Fruit fly (Drosophila melanogaster) whole organism, embryonic: ENCODE results near the gene Ten-m.

ENCODE experiments used
- Bdp1 ChIP-seq: fragments of 200-800 bp; sonication (Bioruptor generic); optimal IDR thresholded peaks from 3 replicates; lab custom pipeline; 2016; ENCODE audit warnings: missing biosample characterization, missing genetic modification characterization
- CG10979 ChIP-seq: fragments of 200-800 bp; sonication (Bioruptor generic); optimal IDR thresholded peaks from 2 replicates; lab custom pipeline; 2018; ENCODE audit warnings: missing biosample characterization, mild to moderate bottlenecking, missing genetic modification characterization, moderate library complexity
- CG11398 ChIP-seq: fragments of 200-800 bp; sonication (Bioruptor generic); optimal IDR thresholded peaks from 2 replicates; lab custom pipeline; 2016; ENCODE audit warnings: missing biosample characterization, missing genetic modification characterization
- CG11504 ChIP-seq: fragments of 200-800 bp; sonication (Bioruptor generic); optimal IDR thresholded peaks from 3 replicates; lab custom pipeline; 2019; ENCODE audit warnings: missing biosample characterization, mild to moderate bottlenecking, missing genetic modification characterization, moderate library complexity
- CG12071 ChIP-seq: fragments of 200-800 bp; sonication (Bioruptor generic); optimal IDR thresholded peaks from 3 replicates; lab custom pipeline; 2018; ENCODE audit warnings: missing biosample characterization, mild to moderate bottlenecking, missing genetic modification characterization
- CG12744 ChIP-seq: fragments of 200-800 bp; sonication (Bioruptor generic); optimal IDR thresholded peaks from 2 replicates; lab custom pipeline; 2016; ENCODE audit warnings: missing biosample characterization, missing genetic modification characterization
- CG14710 ChIP-seq: fragments of 200-800 bp; sonication (Bioruptor generic); optimal IDR thresholded peaks from 3 replicates; lab custom pipeline; 2019; ENCODE audit warnings: missing biosample characterization, mild to moderate bottlenecking, missing genetic modification characterization, moderate library complexity
- CG16813 ChIP-seq: fragments of 200-800 bp; sonication (Bioruptor generic); IDR thresholded peaks from 3 replicates; pipeline ENCODE4 v1.3.6; 2022; ENCODE audit warnings: missing biosample characterization, missing genetic modification characterization; ENCODE audit not compliant: partially characterized antibody
- CG18011 ChIP-seq: fragments of 200-800 bp; sonication (Bioruptor generic); optimal IDR thresholded peaks from 2 replicates; lab custom pipeline; 2017; ENCODE audit warnings: missing biosample characterization, missing genetic modification characterization, mild to moderate bottlenecking, moderate library complexity, missing genotype
- CG2120 ChIP-seq: fragments of 200-800 bp; sonication (Bioruptor generic); optimal IDR thresholded peaks from 3 replicates; lab custom pipeline; 2016; ENCODE audit warnings: missing biosample characterization, missing genetic modification characterization
- CG2875 ChIP-seq: fragments of 200-800 bp; sonication (Bioruptor generic); optimal IDR thresholded peaks from 2 replicates; lab custom pipeline; 2017; ENCODE audit warnings: missing biosample characterization, mild to moderate bottlenecking, missing genetic modification characterization, missing genetic modification reagents
- CG31388 ChIP-seq: fragments of 200-800 bp; sonication (Bioruptor generic); optimal IDR thresholded peaks from 2 replicates; lab custom pipeline; 2016; ENCODE audit warnings: missing biosample characterization, missing genetic modification characterization
- CG3163 ChIP-seq: fragments of 200-800 bp; sonication (Bioruptor generic); optimal IDR thresholded peaks from 3 replicates; lab custom pipeline; 2016; ENCODE audit warnings: missing biosample characterization, missing genetic modification characterization
- CG3838 ChIP-seq: fragments of 200-800 bp; sonication (Bioruptor generic); optimal IDR thresholded peaks from 3 replicates; lab custom pipeline; 2016; ENCODE audit warnings: missing biosample characterization, missing genetic modification characterization
- CG5180 ChIP-seq: fragments of 200-800 bp; sonication (Bioruptor generic); optimal IDR thresholded peaks from 3 replicates; lab custom pipeline; 2017; ENCODE audit warnings: missing biosample characterization, missing genetic modification characterization, mild to moderate bottlenecking, moderate library complexity, missing genetic modification reagents
- CG5953 ChIP-seq: fragments of 200-800 bp; sonication (Bioruptor generic); IDR thresholded peaks from 2 replicates; pipeline ENCODE4 v1.3.6; 2022; ENCODE audit warnings: missing biosample characterization, missing genetic modification characterization
- CG6175 ChIP-seq: fragments of 200-800 bp; sonication (Bioruptor generic); IDR thresholded peaks from 3 replicates; pipeline ENCODE4 v1.3.6; 2022; ENCODE audit warnings: missing biosample characterization, missing genetic modification characterization
- CG8924 ChIP-seq: fragments of 200-800 bp; optimal IDR thresholded peaks from 3 replicates; lab custom pipeline; 2019; ENCODE audit warnings: missing biosample characterization, mild to moderate bottlenecking, missing genetic modification characterization, moderate library complexity
- CG9932 ChIP-seq: fragments of 200-800 bp; sonication (Bioruptor generic); IDR thresholded peaks from 2 replicates; pipeline ENCODE4 v1.3.6; 2022; ENCODE audit warnings: missing biosample characterization, missing genetic modification characterization
- Dbx ChIP-seq: fragments of 200-800 bp; sonication (Bioruptor generic); IDR thresholded peaks from 3 replicates; pipeline ENCODE4 v1.3.6; 2022; ENCODE audit warnings: missing biosample characterization, missing genetic modification characterization
- E2f2 ChIP-seq: fragments of 200-800 bp; sonication (Bioruptor generic); IDR thresholded peaks from 2 replicates; pipeline ENCODE4 v1.3.6; 2022; ENCODE audit warnings: missing biosample characterization, missing genetic modification characterization
- ERR ChIP-seq: fragments of 200-800 bp; sonication (Bioruptor generic); optimal IDR thresholded peaks from 2 replicates; lab custom pipeline; 2016; ENCODE audit warnings: missing biosample characterization, missing genetic modification characterization
- Fer3 ChIP-seq: fragments of 200-800 bp; sonication (Bioruptor generic); optimal IDR thresholded peaks from 2 replicates; lab custom pipeline; 2018; ENCODE audit warnings: missing biosample characterization, mild to moderate bottlenecking, missing genetic modification characterization, moderate library complexity
- GATAe ChIP-seq: fragments of 200-800 bp; sonication (Bioruptor generic); conservative IDR thresholded peaks from 2 replicates; pipeline ENCODE4 v1.3.6; 2022; ENCODE audit warnings: missing biosample characterization, missing genetic modification characterization
- Gug ChIP-seq: fragments of 200-800 bp; sonication (Bioruptor generic); IDR thresholded peaks from 4 replicates; pipeline ENCODE4 v1.3.6; 2022; ENCODE audit warnings: missing biosample characterization, missing genetic modification characterization
- HHEX ChIP-seq: fragments of 200-800 bp; sonication (Bioruptor generic); optimal IDR thresholded peaks from 3 replicates; lab custom pipeline; 2017; ENCODE audit warnings: missing biosample characterization, mild to moderate bottlenecking, missing genetic modification characterization, missing genetic modification reagents
- HLHmδ ChIP-seq: fragments of 200-800 bp; sonication (Bioruptor generic); optimal IDR thresholded peaks from 2 replicates; lab custom pipeline; 2018; ENCODE audit warnings: missing biosample characterization, mild to moderate bottlenecking, missing genetic modification characterization, moderate library complexity
- Hmr ChIP-seq: fragments of 200-800 bp; sonication (Bioruptor generic); optimal IDR thresholded peaks from 3 replicates; lab custom pipeline; 2017; ENCODE audit warnings: mild to moderate bottlenecking, missing biosample characterization, missing genetic modification reagents, missing genetic modification characterization
- Meics ChIP-seq: fragments of 200-800 bp; sonication (Bioruptor generic); optimal IDR thresholded peaks from 2 replicates; lab custom pipeline; 2017; ENCODE audit warnings: missing biosample characterization, mild to moderate bottlenecking, missing genetic modification characterization
- Ptx1 ChIP-seq: fragments of 200-800 bp; sonication (Bioruptor generic); IDR thresholded peaks from 2 replicates; pipeline ENCODE4 v1.3.6; 2022; ENCODE audit warnings: missing biosample characterization, missing genetic modification characterization
- TFAM ChIP-seq: fragments of 200-800 bp; sonication (Bioruptor generic); optimal IDR thresholded peaks from 2 replicates; lab custom pipeline; 2017; ENCODE audit warnings: missing biosample characterization, missing genetic modification characterization, inconsistent platforms
- Trl ChIP-seq, 3 experiments: fragments of >200 bp in 2 of 3; fragments of 200-800 bp in 1 of 3; sonication (Bioruptor generic) in 1 of 3; optimal IDR thresholded peaks; 2 replicates in 1 of 3; 3 replicates in 2 of 3; lab custom pipeline; 2016 to 2017; ENCODE audit warnings: missing biosample characterization in 1 of 3, missing genetic modification characterization in 1 of 3
- ato ChIP-seq: fragments of 200-800 bp; sonication (Bioruptor generic); IDR thresholded peaks from 2 replicates; pipeline ENCODE4 v1.3.6; 2022; ENCODE audit warnings: missing biosample characterization, missing genetic modification characterization; ENCODE audit not compliant: partially characterized antibody
- cad ChIP-seq: fragments of >200 bp; optimal IDR thresholded peaks from 2 replicates; lab custom pipeline; 2017; ENCODE audit warnings: missing biosample characterization, missing genetic modification characterization
- dysf ChIP-seq: fragments of 200-800 bp; sonication (Bioruptor generic); IDR thresholded peaks from 3 replicates; pipeline ENCODE4 v1.3.6; 2022; ENCODE audit warnings: missing biosample characterization, missing genetic modification characterization
- ems ChIP-seq: fragments of 200-800 bp; sonication (Bioruptor generic); optimal IDR thresholded peaks from 3 replicates; lab custom pipeline; 2016; ENCODE audit warnings: missing biosample characterization, missing genetic modification characterization
- en ChIP-seq: fragments of 200-800 bp; sonication (Bioruptor generic); optimal IDR thresholded peaks from 2 replicates; lab custom pipeline; 2016; ENCODE audit warnings: missing biosample characterization, missing genetic modification characterization
- exex ChIP-seq: fragments of 200-800 bp; sonication (Bioruptor generic); optimal IDR thresholded peaks from 4 replicates; lab custom pipeline; 2018; ENCODE audit warnings: missing biosample characterization, mild to moderate bottlenecking, missing genetic modification characterization, moderate library complexity
- fd3F ChIP-seq: fragments of 200-800 bp; sonication (Bioruptor generic); optimal IDR thresholded peaks from 2 replicates; lab custom pipeline; 2018; ENCODE audit warnings: missing biosample characterization, mild to moderate bottlenecking, missing genetic modification characterization, moderate library complexity
- fru ChIP-seq: fragments of >200 bp; optimal IDR thresholded peaks from 2 replicates; lab custom pipeline; 2017
- grn ChIP-seq: fragments of 200-800 bp; sonication (Bioruptor generic); optimal IDR thresholded peaks from 3 replicates; lab custom pipeline; 2017; ENCODE audit warnings: missing biosample characterization, missing genetic modification characterization
- gt ChIP-seq: fragments of 200-800 bp; sonication (Bioruptor generic); IDR thresholded peaks from 2 replicates; pipeline ENCODE4 v1.3.6; 2022; ENCODE audit warnings: missing biosample characterization, missing genetic modification characterization
- mld ChIP-seq: fragments of 200-800 bp; sonication (Bioruptor generic); IDR thresholded peaks from 3 replicates; pipeline ENCODE4 v1.3.6; 2022; ENCODE audit warnings: missing biosample characterization, missing genetic modification characterization; ENCODE audit not compliant: partially characterized antibody
- sens-2 ChIP-seq: fragments of 200-800 bp; sonication (Bioruptor generic); IDR thresholded peaks from 2 replicates; pipeline ENCODE4 v1.3.6; 2022; ENCODE audit warnings: missing biosample characterization, missing genetic modification characterization
- slp2 ChIP-seq: fragments of 200-800 bp; sonication (Bioruptor generic); optimal IDR thresholded peaks from 2 replicates; lab custom pipeline; 2016; ENCODE audit warnings: missing biosample characterization, missing genetic modification characterization
- tgo ChIP-seq: fragments of 200-800 bp; sonication (Bioruptor generic); IDR thresholded peaks from 3 replicates; pipeline ENCODE4 v1.3.6; 2022; ENCODE audit warnings: missing biosample characterization, missing genetic modification characterization
- trh ChIP-seq: fragments of 200-800 bp; sonication (Bioruptor generic); optimal IDR thresholded peaks from 2 replicates; lab custom pipeline; 2016; ENCODE audit warnings: missing biosample characterization, missing genetic modification characterization
- unpg ChIP-seq: fragments of 200-800 bp; sonication (Bioruptor generic); optimal IDR thresholded peaks from 3 replicates; lab custom pipeline; 2018; ENCODE audit warnings: missing biosample characterization, mild to moderate bottlenecking, missing genetic modification characterization, moderate library complexity
- vnd ChIP-seq: fragments of 200-800 bp; sonication (Bioruptor generic); IDR thresholded peaks from 3 replicates; pipeline ENCODE4 v1.3.6; 2022; ENCODE audit warnings: missing biosample characterization, missing genetic modification characterization; ENCODE audit not compliant: partially characterized antibody
- vvl ChIP-seq: fragments of 200-800 bp; sonication (Bioruptor generic); IDR thresholded peaks from 2 replicates; pipeline ENCODE4 v1.3.6; 2022; ENCODE audit warnings: missing biosample characterization, missing genetic modification characterization
- zen ChIP-seq: fragments of 200-800 bp; sonication (Bioruptor generic); optimal IDR thresholded peaks from 3 replicates; lab custom pipeline; 2018; ENCODE audit warnings: missing biosample characterization, mild to moderate bottlenecking, missing genetic modification characterization, moderate library complexity

Ten-m gene

dm6 chr3L:22276614-22277013 is 131.0 kb downstream of the Ten-m start (continued):
- TF ChIP-seq Gug (peak; percentile 6; the same call in 1 of the 4 replicates), ato (GFP tag; lab: Robert Waterston, UW) (no peak), CG11504 (tag; lab: Kevin White, UChicago) (peak; percentile 45), HLHmδ (GFP tag; lab: Kevin White, UChicago) (no peak), slp2 (GFP tag; lab: Kevin White, UChicago) (no peak), en (GFP tag; lab: Kevin White, UChicago) (no peak), CG11398 (GFP tag; lab: Kevin White, UChicago) (no peak), E2f2 (GFP tag; lab: Robert Waterston, UW) (no peak), Dbx (GFP tag; lab: Robert Waterston, UW) (peak; percentile 50; the same call in 2 of the 3 replicates), CG5953 (GFP tag; lab: Robert Waterston, UW) (peak; percentile 48; the same call in 1 of the 2 replicates), trh (GFP tag; lab: Kevin White, UChicago) (no peak), HHEX (GFP tag; lab: Kevin White, UChicago) (no peak), CG2120 (GFP tag; lab: Kevin White, UChicago) (peak; percentile 28), mld (GFP tag; lab: Robert Waterston, UW) (no peak), CG2875 (GFP tag; lab: Kevin White, UChicago) (no peak), tgo (peak; percentile 25; the same call in 2 of the 3 replicates), CG31388 (GFP tag; lab: Kevin White, UChicago) (no peak), CG16813 (no peak), Fer3 (tag; lab: Kevin White, UChicago) (peak; percentile 12), gt (no peak), cad (GFP tag; lab: Kevin White, UChicago) (no peak), sens-2 (no peak), CG5180 (GFP tag; lab: Kevin White, UChicago) (no peak), Hmr (GFP tag; lab: Kevin White, UChicago) (no peak), dysf (GFP tag; lab: Robert Waterston, UW) (peak; percentile 73), GATAe (GFP tag; lab: Robert Waterston, UW) (no peak), Ptx1 (GFP tag; lab: Robert Waterston, UW) (peak; percentile 59; the same call in 1 of the 2 replicates), zen (tag; lab: Kevin White, UChicago) (no peak), ERR (no peak), unpg (GFP tag; lab: Kevin White, UChicago) (peak; percentile 59), CG10979 (tag; lab: Kevin White, UChicago) (no peak), CG18011 (no peak), ems (GFP tag; lab: Kevin White, UChicago) (no peak), Meics (GFP tag; lab: Kevin White, UChicago) (peak; percentile 32), CG12071 (GFP tag; lab: Kevin White, UChicago) (peak; percentile 48), TFAM (no peak), CG6175 (GFP tag; lab: Robert Waterston, UW) (no peak), vnd (GFP tag; lab: Robert Waterston, UW) (no peak), Bdp1 (GFP tag; lab: Kevin White, UChicago) (no peak), CG14710 (tag; lab: Kevin White, UChicago) (no peak), CG3163 (GFP tag; lab: Kevin White, UChicago) (no peak), fd3F (GFP tag; lab: Kevin White, UChicago) (peak; percentile 49), grn (GFP tag; lab: Kevin White, UChicago) (no peak), Trl (optimal IDR thresholded peaks at IDR 0.05; lab: Kevin White, UChicago) (no peak), Trl (GFP tag; optimal IDR thresholded peaks at IDR 0.05; lab: Kevin White, UChicago) (no peak), exex (tag; lab: Kevin White, UChicago) (no peak), CG3838 (GFP tag; lab: Kevin White, UChicago) (no peak), fru (no peak), vvl (GFP tag; lab: Robert Waterston, UW) (peak; percentile 30), CG9932 (GFP tag; lab: Robert Waterston, UW) (peak; percentile 65), CG8924 (tag; lab: Kevin White, UChicago) (no peak), CG12744 (GFP tag; lab: Kevin White, UChicago) (no peak)
